Fruit fly (Drosophila melanogaster) whole organism: ENCODE results near the gene NPFR.

ENCODE experiments used
- EcR ChIP-seq, 2 experiments: fragments of >200 bp; optimal IDR thresholded peaks; 2 replicates each; lab custom pipeline; 2017; ENCODE audit warnings: missing biosample characterization in 2 of 2, missing genetic modification characterization in 2 of 2, missing genetic modification reagents in 2 of 2
- psq ChIP-seq: fragments of >200 bp; optimal IDR thresholded peaks from 2 replicates; lab custom pipeline; 2017

- TF ChIP-seq EcR (GFP tag; optimal IDR thresholded peaks at IDR 0.05; lab: Kevin White, UChicago) (no peak), psq (lab: Kevin White, UChicago) (no peak)
Measured at dm6 chr3R:6230298-6230697, 43.2 kb downstream of the NPFR start.
